Worm (Caenorhabditis elegans) whole organism, early embryonic: Measurements from ENCODE around the gene C37C3.1.

Experiments
- ama-1 ChIP-seq: fragments of 150-350 bp; optimal IDR thresholded peaks from 2 replicates; lab custom pipeline; 2014
- ceh-36 ChIP-seq: sonication (generic microtip); optimal IDR thresholded peaks from 2 replicates; lab custom pipeline; 2016; ENCODE audit warnings: missing genetic modification characterization, inconsistent platforms, missing compliant biosample characterization
- flt-1 ChIP-seq: fragments of 200-800 bp; sonication (Bioruptor generic); IDR thresholded peaks from 2 replicates; pipeline ENCODE4 v1.3.6; 2022; ENCODE audit warnings: missing genetic modification characterization, missing compliant biosample characterization
- hmbx-1 ChIP-seq: sonication (generic microtip); optimal IDR thresholded peaks from 2 replicates; lab custom pipeline; 2016; ENCODE audit warnings: mild to moderate bottlenecking, missing genetic modification characterization, missing compliant biosample characterization
- hmg-4 ChIP-seq: fragments of 200-800 bp; sonication (Bioruptor generic); optimal IDR thresholded peaks from 2 replicates; lab custom pipeline; 2018; ENCODE audit warnings: mild to moderate bottlenecking, missing genetic modification characterization, missing compliant biosample characterization
- tbx-37 ChIP-seq: fragments of 200-800 bp; sonication (Bioruptor generic); conservative IDR thresholded peaks from 2 replicates; pipeline ENCODE4 v1.3.6; 2022; ENCODE audit warnings: missing genetic modification reagents, missing genetic modification characterization, missing compliant biosample characterization

- TF ChIP-seq hmbx-1 (tag; lab: Kevin White, UChicago) (no peak), ama-1 (lab: Kevin White, UChicago) (no peak), flt-1 (no peak), hmg-4 (GFP tag; lab: Kevin White, UChicago) (no peak), tbx-37 (GFP tag; lab: Robert Waterston, UW) (no peak), ceh-36 (tag; lab: Kevin White, UChicago) (no peak)
Observed at ce11 chrV:7837809-7838208, 20.0 kb upstream of the C37C3.1 start, which contains the start of gene ttr-33.
